Worm (Caenorhabditis elegans): Measurements from ENCODE around the gene spig-7.

DNA sequence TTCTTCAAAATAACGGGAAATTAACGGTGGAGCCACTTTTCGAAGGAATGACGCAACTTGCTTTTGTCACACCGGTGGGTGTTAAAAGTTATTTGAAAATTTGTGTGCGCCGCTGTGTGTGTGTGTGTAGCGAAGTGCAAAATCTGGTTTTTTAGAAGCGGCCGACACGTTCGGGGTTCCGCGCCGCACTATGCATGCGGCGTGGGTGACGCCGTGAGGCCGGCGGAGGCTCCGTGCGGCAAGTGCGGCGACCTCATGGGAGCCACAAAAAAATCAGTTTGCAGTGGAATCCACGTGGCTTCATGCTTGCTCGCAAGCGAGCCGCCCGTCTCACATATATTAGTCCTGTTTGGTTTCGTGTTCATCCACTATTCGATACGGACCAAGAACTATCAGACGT, 39.3 kb upstream of the spig-7 start:
- TF ChIP-seq him-1 (tag; optimal IDR thresholded peaks at IDR 0.05) (no peak), dao-5 (tag; optimal IDR thresholded peaks at IDR 0.05) (no peak)
